Fruit fly (Drosophila melanogaster): Measurements from ENCODE around the gene ATPsynB.
A peak's percentile ranks its signal among the peaks of the same experiment; 100 is the strongest.

ATPsynB gene

DNA sequence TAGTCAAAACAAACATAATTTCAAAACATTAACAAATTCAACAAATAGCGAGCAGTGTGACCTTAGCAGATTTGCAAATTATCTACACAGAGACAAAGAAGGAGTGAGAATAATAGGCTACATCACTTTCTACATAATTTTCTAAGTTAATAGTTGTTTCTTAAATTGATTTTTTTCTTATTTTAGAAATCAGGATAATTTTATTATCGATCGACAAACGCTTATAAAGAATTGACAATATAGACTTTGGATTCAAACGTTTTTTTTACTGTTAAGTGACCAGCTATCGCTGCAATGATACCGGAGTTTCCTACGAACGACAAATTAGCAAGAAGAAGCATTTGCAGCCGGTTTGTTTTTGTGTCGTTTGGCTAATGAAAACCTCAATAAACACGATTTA is 6.7 kb upstream of the ATPsynB start, which contains the start of the genes nbs and defl:
Gene nbs (minus strand): TSS at position 87 of the 400 bp plus-strand sequence.
Gene defl (plus strand): TSS at position 316 of the 400 bp plus-strand sequence.
- peak; percentile 46 for TF ChIP-seq dsf (GFP tag; optimal IDR thresholded peaks at IDR 0.05; ENCODE audit: borderline replicate concordance)
- TF ChIP-seq brk (GFP tag; optimal IDR thresholded peaks at IDR 0.05) = no peak
- peak; percentile 62 for TF ChIP-seq psq (GFP tag; optimal IDR thresholded peaks at IDR 0.05)
- no peak for TF ChIP-seq N (GFP tag; optimal IDR thresholded peaks at IDR 0.05)
- peak; percentile 62 for TF ChIP-seq OdsH (GFP tag; optimal IDR thresholded peaks at IDR 0.05)
- no peak for TF ChIP-seq Dfd (GFP tag; optimal IDR thresholded peaks at IDR 0.05)
- no peak for TF ChIP-seq woc (GFP tag; optimal IDR thresholded peaks at IDR 0.05)
- TF ChIP-seq Rel (GFP tag; optimal IDR thresholded peaks at IDR 0.05) = no peak
- peak; percentile 49 for TF ChIP-seq Rel (tag; optimal IDR thresholded peaks at IDR 0.05)
- peak; percentile 85 for TF ChIP-seq HLH106 (tag; optimal IDR thresholded peaks at IDR 0.05)
- peak; percentile 27 for TF ChIP-seq Myc (optimal IDR thresholded peaks at IDR 0.05)
- TF ChIP-seq CG9705 (GFP tag; optimal IDR thresholded peaks at IDR 0.05) = peak; percentile 67
- no peak for TF ChIP-seq CG32264 (GFP tag; optimal IDR thresholded peaks at IDR 0.05)
- TF ChIP-seq sv (GFP tag; optimal IDR thresholded peaks at IDR 0.05) = peak; percentile 56
- peak; percentile 72 for TF ChIP-seq ey (GFP tag; optimal IDR thresholded peaks at IDR 0.05)
- peak; percentile 80 for TF ChIP-seq rgr (GFP tag; optimal IDR thresholded peaks at IDR 0.05)
- TF ChIP-seq Hr83 (GFP tag; optimal IDR thresholded peaks at IDR 0.05; ENCODE audit: poor library complexity, severe bottlenecking) = no peak
- TF ChIP-seq Dif (GFP tag; optimal IDR thresholded peaks at IDR 0.05; ENCODE audit: partially characterized antibody) = no peak

DNA sequence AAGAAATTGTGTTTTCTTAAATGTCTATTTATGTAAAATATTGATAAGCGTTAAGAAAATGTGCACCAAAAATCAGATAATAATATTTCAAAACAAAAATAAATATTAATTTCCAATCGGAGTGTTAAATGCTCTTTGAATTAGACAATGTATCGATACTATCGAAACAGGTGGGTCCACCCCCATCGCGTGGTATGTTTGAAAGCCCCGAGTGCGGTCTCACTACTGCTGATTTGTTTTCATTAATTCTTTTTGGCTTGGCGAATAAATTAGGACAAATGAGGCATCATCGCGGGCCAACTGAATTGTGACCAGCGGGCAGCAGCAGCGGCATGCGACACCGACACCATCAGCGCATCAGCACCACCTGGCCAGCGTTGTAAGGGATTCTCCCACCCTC is 3.1 kb upstream of the ATPsynB start, which contains the start of gene Naa60:
Gene Naa60 (plus strand): TSS at position 189 of the 400 bp plus-strand sequence.
- TF ChIP-seq Mio (GFP tag; optimal IDR thresholded peaks at IDR 0.05) (no peak), HLH106 (tag; optimal IDR thresholded peaks at IDR 0.05) (peak; percentile 4), Rel (GFP tag; optimal IDR thresholded peaks at IDR 0.05) (no peak), Rel (tag; optimal IDR thresholded peaks at IDR 0.05) (peak; percentile 62)

DNA sequence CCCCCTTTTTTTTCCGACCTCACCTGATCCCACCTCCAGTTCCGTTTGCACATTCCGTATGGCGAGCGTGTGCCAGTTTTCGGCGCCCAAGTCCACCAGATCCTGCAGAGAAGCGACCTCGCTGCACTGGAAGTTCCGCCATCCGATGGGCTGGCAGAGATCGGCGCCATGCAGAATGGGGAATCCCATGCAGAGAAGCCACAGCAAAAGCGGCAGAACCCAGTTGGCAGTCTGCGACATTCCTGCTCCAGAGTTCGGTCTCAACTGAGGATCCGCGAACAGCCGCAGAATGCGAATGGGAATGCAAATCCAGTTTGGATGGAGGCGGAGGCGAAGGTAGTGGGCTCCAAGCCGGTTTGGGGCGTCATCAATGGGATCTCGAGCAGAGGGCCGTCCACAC is 3.8 kb downstream of the ATPsynB start, which contains the start of gene CG6749:
Gene CG6749 (minus strand): TSS at position 245 of the 400 bp plus-strand sequence.
- TF ChIP-seq HLH106 (tag; optimal IDR thresholded peaks at IDR 0.05) (no peak), Dif (GFP tag; optimal IDR thresholded peaks at IDR 0.05; ENCODE audit: partially characterized antibody) (peak; percentile 49), dmrt93B (GFP tag; optimal IDR thresholded peaks at IDR 0.05) (no peak), Rel (GFP tag; optimal IDR thresholded peaks at IDR 0.05) (no peak), Rel (tag; optimal IDR thresholded peaks at IDR 0.05) (peak; percentile 93), Hr78 (GFP tag; optimal IDR thresholded peaks at IDR 0.05) (no peak), br (GFP tag; optimal IDR thresholded peaks at IDR 0.05) (no peak)

DNA sequence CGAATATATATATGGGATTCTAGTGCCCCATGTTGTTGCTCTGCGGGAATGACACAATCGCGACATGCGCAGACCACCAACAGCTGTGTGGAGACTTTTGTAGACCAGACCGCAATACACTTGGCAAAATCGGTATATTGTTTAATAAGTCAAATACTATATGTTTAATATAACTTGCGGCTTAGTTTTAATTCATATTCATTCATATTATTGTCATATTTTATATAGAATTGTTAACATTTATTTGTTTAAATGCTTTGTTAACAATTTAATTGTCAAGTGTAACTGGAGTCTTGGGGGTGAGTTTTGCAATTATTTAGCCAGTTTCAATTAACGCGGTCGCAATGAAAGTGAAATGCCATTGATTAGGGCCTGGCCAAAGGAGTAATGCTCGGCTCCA is 9.8 kb downstream of the ATPsynB start:
- TF ChIP-seq HLH106 (tag; optimal IDR thresholded peaks at IDR 0.05) (peak; percentile 16), pan (optimal IDR thresholded peaks at IDR 0.05) (no peak), h (GFP tag; optimal IDR thresholded peaks at IDR 0.05) (peak; percentile 21), fru (GFP tag; optimal IDR thresholded peaks at IDR 0.05) (peak; percentile 19), foxo (GFP tag; optimal IDR thresholded peaks at IDR 0.05) (peak in 1 of 2 experiments; percentile 33)

DNA sequence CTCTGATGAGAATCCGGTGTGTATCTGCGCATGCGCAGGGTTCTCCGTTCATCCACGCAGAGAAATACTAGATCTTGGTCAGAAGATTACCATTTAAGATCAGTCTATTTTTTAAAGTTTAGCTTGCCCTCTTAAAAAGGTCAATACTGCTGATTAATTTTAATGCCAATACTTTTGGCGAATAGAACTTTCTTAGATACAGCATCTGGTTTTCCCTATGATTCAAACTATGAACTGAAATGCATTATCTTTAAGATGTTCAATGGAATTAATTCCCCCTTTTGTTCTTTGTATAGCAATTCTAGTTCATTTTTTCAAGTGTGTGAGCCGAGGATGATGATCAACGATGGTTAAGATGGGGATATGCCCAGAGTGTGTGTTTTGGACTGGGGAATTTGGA is 12.5 kb downstream of the ATPsynB start:
- TF ChIP-seq lola (GFP tag; optimal IDR thresholded peaks at IDR 0.05) = no peak
- TF ChIP-seq Dfd (GFP tag; optimal IDR thresholded peaks at IDR 0.05) = no peak
- no peak for TF ChIP-seq pan (optimal IDR thresholded peaks at IDR 0.05)
- TF ChIP-seq CrebA (GFP tag; optimal IDR thresholded peaks at IDR 0.05; ENCODE audit: borderline replicate concordance) = no peak
- no peak for TF ChIP-seq Abd-B (GFP tag; optimal IDR thresholded peaks at IDR 0.05)
- TF ChIP-seq brk (GFP tag; optimal IDR thresholded peaks at IDR 0.05) = peak; percentile 26
- no peak for TF ChIP-seq Rel (GFP tag; optimal IDR thresholded peaks at IDR 0.05)
- peak; percentile 6 for TF ChIP-seq Rel (tag; optimal IDR thresholded peaks at IDR 0.05)
- TF ChIP-seq tai (GFP tag; optimal IDR thresholded peaks at IDR 0.05) = no peak
- TF ChIP-seq usp (GFP tag; optimal IDR thresholded peaks at IDR 0.05) = no peak
- no peak for TF ChIP-seq Vsx2 (GFP tag; optimal IDR thresholded peaks at IDR 0.05; ENCODE audit: partially characterized antibody)
- TF ChIP-seq foxo (GFP tag; optimal IDR thresholded peaks at IDR 0.05) = peak in 1 of 2 experiments; percentile 66
- TF ChIP-seq h (GFP tag; optimal IDR thresholded peaks at IDR 0.05) = peak; percentile 73
- TF ChIP-seq OdsH (GFP tag; optimal IDR thresholded peaks at IDR 0.05) = peak; percentile 79
- no peak for TF ChIP-seq dl (GFP tag; optimal IDR thresholded peaks at IDR 0.05; ENCODE audit: insufficient read depth in 1 of 2, partially characterized antibody in 2 of 2)
- TF ChIP-seq dsf (GFP tag; optimal IDR thresholded peaks at IDR 0.05; ENCODE audit: borderline replicate concordance) = no peak
- TF ChIP-seq GATAd (GFP tag; optimal IDR thresholded peaks at IDR 0.05) = no peak
- no peak for TF ChIP-seq sv (GFP tag; optimal IDR thresholded peaks at IDR 0.05)
- TF ChIP-seq dmrt93B (GFP tag; optimal IDR thresholded peaks at IDR 0.05) = peak; percentile 77
- TF ChIP-seq Hr78 (GFP tag; optimal IDR thresholded peaks at IDR 0.05) = no peak
- TF ChIP-seq br (GFP tag; optimal IDR thresholded peaks at IDR 0.05) = peak; percentile 70
- peak; percentile 36 for TF ChIP-seq CG9705 (GFP tag; optimal IDR thresholded peaks at IDR 0.05)
- TF ChIP-seq Hr83 (GFP tag; optimal IDR thresholded peaks at IDR 0.05; ENCODE audit: poor library complexity, severe bottlenecking) = no peak
- TF ChIP-seq CG32264 (GFP tag; optimal IDR thresholded peaks at IDR 0.05) = no peak
- no peak for TF ChIP-seq Mio (GFP tag; optimal IDR thresholded peaks at IDR 0.05)
- TF ChIP-seq ey (GFP tag; optimal IDR thresholded peaks at IDR 0.05) = peak; percentile 68
- peak; percentile 60 for TF ChIP-seq Sp1 (GFP tag; optimal IDR thresholded peaks at IDR 0.05)
- TF ChIP-seq woc (GFP tag; optimal IDR thresholded peaks at IDR 0.05) = peak; percentile 85
- TF ChIP-seq Jra (GFP tag; optimal IDR thresholded peaks at IDR 0.05) = no peak
- peak; percentile 31 for TF ChIP-seq rgr (GFP tag; optimal IDR thresholded peaks at IDR 0.05)
- TF ChIP-seq Myc (optimal IDR thresholded peaks at IDR 0.05) = no peak
- TF ChIP-seq N (GFP tag; optimal IDR thresholded peaks at IDR 0.05) = no peak
- peak; percentile 28 for TF ChIP-seq Hnf4 (GFP tag; optimal IDR thresholded peaks at IDR 0.05)
- TF ChIP-seq psq (GFP tag; optimal IDR thresholded peaks at IDR 0.05) = peak; percentile 57
- peak; percentile 87 for TF ChIP-seq HLH106 (tag; optimal IDR thresholded peaks at IDR 0.05)

All from whole organism, wandering third instar larva.